Worm (Caenorhabditis elegans) whole organism, mixed stage, embryonic: ENCODE data around the gene srw-32.

Experiments
- M03D4.4 ChIP-seq: sonication (generic microtip); optimal IDR thresholded peaks from 2 replicates; lab custom pipeline; 2017; ENCODE audit warnings: mild to moderate bottlenecking, missing genetic modification characterization, missing compliant biosample characterization
- bed-3 ChIP-seq: fragments of 200-800 bp; sonication (Bioruptor generic); optimal IDR thresholded peaks from 3 replicates; lab custom pipeline; 2018; ENCODE audit warnings: mild to moderate bottlenecking, missing genetic modification characterization, moderate library complexity, missing compliant biosample characterization
- blmp-1 ChIP-seq: fragments of 150-350 bp; optimal IDR thresholded peaks from 2 replicates; lab custom pipeline; 2014; ENCODE audit warnings: missing biosample characterization, missing genetic modification characterization
- ceh-39 ChIP-seq: fragments of 150-350 bp; optimal IDR thresholded peaks from 2 replicates; lab custom pipeline; 2014; ENCODE audit warnings: missing biosample characterization, missing genetic modification characterization
- ceh-43 ChIP-seq: fragments of 200-800 bp; sonication (Bioruptor generic); optimal IDR thresholded peaks from 2 replicates; lab custom pipeline; 2018; ENCODE audit warnings: mild to moderate bottlenecking, missing genetic modification characterization, moderate library complexity, missing compliant biosample characterization
- ceh-83 ChIP-seq: fragments of 200-800 bp; sonication (Bioruptor generic); optimal IDR thresholded peaks from 2 replicates; lab custom pipeline; 2018; ENCODE audit warnings: mild to moderate bottlenecking, missing genetic modification characterization, missing compliant biosample characterization
- cnd-1 ChIP-seq: fragments of 200-800 bp; sonication (Bioruptor generic); optimal IDR thresholded peaks from 2 replicates; lab custom pipeline; 2018; ENCODE audit warnings: mild to moderate bottlenecking, missing genetic modification characterization, missing compliant biosample characterization
- drap-1 ChIP-seq: fragments of 200-800 bp; sonication (Bioruptor generic); optimal IDR thresholded peaks from 3 replicates; lab custom pipeline; 2018; ENCODE audit warnings: mild to moderate bottlenecking, missing genetic modification characterization, missing compliant biosample characterization
- elt-3 ChIP-seq: fragments of 150-350 bp; optimal IDR thresholded peaks from 2 replicates; lab custom pipeline; 2014; ENCODE audit warnings: missing biosample characterization, missing genetic modification characterization
- flh-1 ChIP-seq: fragments of 200-800 bp; sonication (Bioruptor generic); optimal IDR thresholded peaks from 2 replicates; lab custom pipeline; 2018; ENCODE audit warnings: mild to moderate bottlenecking, missing genetic modification characterization, moderate library complexity, missing compliant biosample characterization
- ham-2 ChIP-seq: fragments of 200-800 bp; sonication (Bioruptor generic); optimal IDR thresholded peaks from 2 replicates; lab custom pipeline; 2018; ENCODE audit warnings: mild to moderate bottlenecking, missing genetic modification characterization, missing compliant biosample characterization
- hlh-1 ChIP-seq: fragments of 150-350 bp; optimal IDR thresholded peaks from 2 replicates; lab custom pipeline; 2014; ENCODE audit warnings: missing biosample characterization, missing genetic modification reagents, missing genetic modification characterization
- lin-13 ChIP-seq: fragments of 150-350 bp; optimal IDR thresholded peaks from 2 replicates; lab custom pipeline; 2014; ENCODE audit warnings: missing biosample characterization, missing genetic modification characterization
- lin-32 ChIP-seq: fragments of 200-800 bp; sonication (Bioruptor generic); optimal IDR thresholded peaks from 2 replicates; lab custom pipeline; 2018; ENCODE audit warnings: mild to moderate bottlenecking, missing genetic modification characterization, missing compliant biosample characterization
- lsy-2 ChIP-seq: fragments of 150-350 bp; optimal IDR thresholded peaks from 2 replicates; lab custom pipeline; 2014; ENCODE audit warnings: missing biosample characterization, missing genetic modification characterization
- mab-5 ChIP-seq: fragments of 150-350 bp; optimal IDR thresholded peaks from 2 replicates; lab custom pipeline; 2014; ENCODE audit warnings: missing biosample characterization, missing genetic modification characterization
- mep-1 ChIP-seq: fragments of 150-350 bp; optimal IDR thresholded peaks from 2 replicates; lab custom pipeline; 2017; ENCODE audit warnings: missing biosample characterization, missing genetic modification reagents, missing genetic modification characterization, inconsistent platforms
- mls-2 ChIP-seq: sonication (generic microtip); optimal IDR thresholded peaks from 2 replicates; lab custom pipeline; 2016; ENCODE audit warnings: mild to moderate bottlenecking, missing genetic modification characterization, moderate library complexity, missing compliant biosample characterization
- nhr-12 ChIP-seq: fragments of 150-350 bp; optimal IDR thresholded peaks from 2 replicates; lab custom pipeline; 2014; ENCODE audit warnings: missing biosample characterization, missing genetic modification characterization
- nhr-2 ChIP-seq: fragments of 150-350 bp; optimal IDR thresholded peaks from 2 replicates; lab custom pipeline; 2014; ENCODE audit warnings: missing biosample characterization, missing genetic modification characterization
- nhr-237 ChIP-seq: fragments of 150-350 bp; optimal IDR thresholded peaks from 2 replicates; lab custom pipeline; 2014; ENCODE audit warnings: missing biosample characterization, missing genetic modification characterization
- nhr-28 ChIP-seq: fragments of 150-350 bp; optimal IDR thresholded peaks from 2 replicates; lab custom pipeline; 2014; ENCODE audit warnings: missing biosample characterization, missing genetic modification characterization
- nhr-76 ChIP-seq: sonication (generic microtip); optimal IDR thresholded peaks from 2 replicates; lab custom pipeline; 2017; ENCODE audit warnings: missing biosample characterization, missing genetic modification characterization
- sem-2 ChIP-seq: fragments of 200-800 bp; sonication (Bioruptor generic); optimal IDR thresholded peaks from 2 replicates; lab custom pipeline; 2018; ENCODE audit warnings: mild to moderate bottlenecking, missing genetic modification characterization, missing compliant biosample characterization
- snpc-4 ChIP-seq: fragments of 150-350 bp; optimal IDR thresholded peaks from 2 replicates; lab custom pipeline; 2014; ENCODE audit warnings: missing biosample characterization, missing genetic modification characterization
- sptf-1 ChIP-seq: sonication (generic microtip); optimal IDR thresholded peaks from 2 replicates; lab custom pipeline; 2017; ENCODE audit warnings: mild to moderate bottlenecking, missing genetic modification characterization, moderate library complexity, missing compliant biosample characterization
- tbx-8 ChIP-seq: fragments of 200-800 bp; sonication (Bioruptor generic); optimal IDR thresholded peaks from 2 replicates; lab custom pipeline; 2018; ENCODE audit warnings: mild to moderate bottlenecking, missing genetic modification characterization, moderate library complexity, missing compliant biosample characterization
- unc-120 ChIP-seq: sonication (generic microtip); optimal IDR thresholded peaks from 2 replicates; lab custom pipeline; 2017; ENCODE audit warnings: missing genetic modification characterization, missing compliant biosample characterization; ENCODE audit not compliant: poor library complexity, severe bottlenecking
- unc-39 ChIP-seq: fragments of 150-350 bp; optimal IDR thresholded peaks from 2 replicates; lab custom pipeline; 2014; ENCODE audit warnings: missing biosample characterization, missing genetic modification characterization
- zip-8 ChIP-seq: fragments of 150-350 bp; optimal IDR thresholded peaks from 2 replicates; lab custom pipeline; 2014; ENCODE audit warnings: missing biosample characterization, missing genetic modification characterization
- ztf-11 ChIP-seq: fragments of 150-350 bp; optimal IDR thresholded peaks from 2 replicates; lab custom pipeline; 2014; ENCODE audit warnings: missing biosample characterization, missing genetic modification characterization

srw-32 gene

ce11 chrV:17539289-17539688 lies 30.7 kb downstream of the srw-32 start:
- TF ChIP-seq ztf-11 (tag; lab: Kevin White, UChicago) (no peak), nhr-28 (tag; lab: Kevin White, UChicago) (no peak), mls-2 (tag; lab: Kevin White, UChicago) (no peak), unc-120 (peak; percentile 67), cnd-1 (no peak), hlh-1 (tag; lab: Kevin White, UChicago) (peak; percentile 68)
- TF ChIP-seq, all 35 proteins: peak for 2

- TF ChIP-seq ham-2 = no peak
- TF ChIP-seq sptf-1 (tag; lab: Kevin White, UChicago) = no peak
- TF ChIP-seq elt-3 (tag; lab: Kevin White, UChicago) = no peak
- no peak for TF ChIP-seq mep-1 (tag; lab: Kevin White, UChicago)
- TF ChIP-seq blmp-1 (tag; lab: Kevin White, UChicago) = no peak
- no peak for TF ChIP-seq nhr-12
- no peak for TF ChIP-seq ceh-83
- TF ChIP-seq unc-39 (tag; lab: Kevin White, UChicago) = no peak
- no peak for TF ChIP-seq zip-8 (tag; lab: Kevin White, UChicago)
- no peak for TF ChIP-seq nhr-237
- no peak for TF ChIP-seq lin-32 (GFP tag; lab: Kevin White, UChicago)
- TF ChIP-seq drap-1 (GFP tag; lab: Kevin White, UChicago) = no peak
- TF ChIP-seq tbx-8 = no peak
- no peak for TF ChIP-seq nhr-2 (tag; lab: Kevin White, UChicago)
These were observed 31.7 kb downstream of the srw-32 start, which contains the start of gene srz-25 for ce11 chrV:17540295-17540694. TSS of gene srz-25 (plus strand) at chrV:17540595.

ce11 chrV:17542304-17542703 lies 33.7 kb downstream of the srw-32 start:
- TF ChIP-seq unc-120 = no peak
- peak; percentile 10 for TF ChIP-seq drap-1 (GFP tag; lab: Kevin White, UChicago)

ce11 chrV:17546931-17547330 lies 38.3 kb downstream of the srw-32 start:
- TF ChIP-seq elt-3 (tag; lab: Kevin White, UChicago) (no peak), zip-8 (tag; lab: Kevin White, UChicago) (no peak), mep-1 (tag; lab: Kevin White, UChicago) (no peak), flh-1 (GFP tag; lab: Kevin White, UChicago) (no peak), nhr-237 (no peak), nhr-2 (tag; lab: Kevin White, UChicago) (no peak), bed-3 (GFP tag; lab: Kevin White, UChicago) (no peak), ceh-43 (no peak), mab-5 (no peak), sem-2 (GFP tag; lab: Kevin White, UChicago) (no peak), M03D4.4 (tag; lab: Kevin White, UChicago) (no peak), cnd-1 (no peak), nhr-12 (no peak), lin-13 (tag; lab: Kevin White, UChicago) (no peak)

- TF ChIP-seq blmp-1 (tag; lab: Kevin White, UChicago) (no peak), nhr-28 (tag; lab: Kevin White, UChicago) (no peak), mls-2 (tag; lab: Kevin White, UChicago) (no peak), elt-3 (tag; lab: Kevin White, UChicago) (no peak), ceh-83 (no peak), unc-39 (tag; lab: Kevin White, UChicago) (no peak), lin-13 (tag; lab: Kevin White, UChicago) (no peak), lsy-2 (no peak), zip-8 (tag; lab: Kevin White, UChicago) (no peak), ceh-43 (no peak), nhr-76 (tag; lab: Kevin White, UChicago) (no peak), mab-5 (no peak)
- TF ChIP-seq, all 35 proteins: peak for 0
These were observed 40.0 kb downstream of the srw-32 start for ce11 chrV:17548635-17549034.

ce11 chrV:17549362-17549761 lies 40.8 kb downstream of the srw-32 start, which contains the start of gene fbxa-176:
TSS of gene fbxa-176 (plus strand) at chrV:17549675.
- TF ChIP-seq nhr-2 (tag; lab: Kevin White, UChicago) (no peak), nhr-76 (tag; lab: Kevin White, UChicago) (no peak), mep-1 (tag; lab: Kevin White, UChicago) (no peak), lsy-2 (no peak), unc-120 (no peak), blmp-1 (tag; lab: Kevin White, UChicago) (no peak), ceh-39 (tag; lab: Kevin White, UChicago) (no peak), ham-2 (no peak), elt-3 (tag; lab: Kevin White, UChicago) (no peak), mab-5 (no peak), sptf-1 (tag; lab: Kevin White, UChicago) (no peak), hlh-1 (tag; lab: Kevin White, UChicago) (no peak), snpc-4 (tag; lab: Kevin White, UChicago) (no peak), lin-13 (tag; lab: Kevin White, UChicago) (no peak)
